In the genomic region with DNA sequence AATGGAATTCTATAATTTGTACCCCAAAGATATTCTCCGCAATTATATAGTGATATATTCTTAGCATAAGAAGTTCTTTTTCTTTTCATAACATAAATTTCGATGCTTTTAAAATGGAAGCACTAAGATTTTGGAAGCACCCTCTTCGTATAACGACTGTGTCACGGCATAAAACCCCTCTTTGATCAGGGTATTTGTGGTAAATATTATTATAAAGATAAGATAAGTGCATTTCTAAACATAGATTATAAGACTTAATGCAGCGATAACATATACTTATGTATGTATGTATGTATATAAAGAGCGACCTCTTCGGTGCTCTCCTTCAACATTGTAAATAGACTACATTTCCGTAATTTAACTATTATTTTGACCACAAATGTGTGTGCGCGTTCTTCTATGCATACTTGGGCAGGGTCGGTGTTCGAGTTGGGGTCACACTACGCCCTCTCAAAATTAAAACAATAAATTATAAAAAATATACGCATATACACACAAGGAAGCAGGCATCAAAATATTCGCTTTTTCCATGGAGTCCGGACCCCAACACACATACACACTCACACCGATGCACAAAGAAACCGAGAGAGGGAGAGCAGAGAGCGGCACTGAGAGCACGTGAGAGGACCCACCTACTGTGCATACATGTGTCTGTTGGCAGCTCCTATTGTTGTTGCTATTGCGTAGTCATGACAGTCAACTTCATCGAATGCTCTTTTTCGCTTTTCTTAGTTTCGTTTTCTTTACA, we compare ENCODE assay signal across 5 fruit fly cellular contexts.
A peak's percentile ranks its signal among the peaks of the same experiment; 100 is the strongest.
TF ChIP-seq lines count a peak whose summit lies in the region.

No protein-coding gene starts in this region.

- TF ChIP-seq CTCF in whole organism, embryonic (GFP tag; optimal IDR thresholded peaks at IDR 0.05; lab: Kevin White, UChicago): no peak

TF ChIP-seq in whole organism, adult, 20 proteins besides CTCF, POLR2A, EP300 and RAD21:
- peak; percentile 0 for TF ChIP-seq Crg-1 (GFP tag; optimal IDR thresholded peaks at IDR 0.05; lab: Kevin White, UChicago)
- no peak for TF ChIP-seq cic (GFP tag; optimal IDR thresholded peaks at IDR 0.05; lab: Kevin White, UChicago)
- peak; percentile 60 for TF ChIP-seq Mnt (GFP tag; optimal IDR thresholded peaks at IDR 0.05; lab: Kevin White, UChicago)

TF ChIP-seq in whole organism, embryonic, 481 proteins besides CTCF, POLR2A, EP300 and RAD21 (continues in another document):
- peak; percentile 18 for TF ChIP-seq CG17385 (GFP tag; optimal IDR thresholded peaks at IDR 0.05; lab: Kevin White, UChicago)
- peak; percentile 40 for TF ChIP-seq CG5180 (GFP tag; optimal IDR thresholded peaks at IDR 0.05; lab: Kevin White, UChicago)
- peak; percentile 61 for TF ChIP-seq sd (tag; optimal IDR thresholded peaks at IDR 0.05; lab: Kevin White, UChicago)
- no peak for TF ChIP-seq Drgx (GFP tag; IDR thresholded peaks at IDR 0.05; lab: Robert Waterston, UW)
- peak; percentile 50 for TF ChIP-seq oc (tag; optimal IDR thresholded peaks at IDR 0.05; lab: Kevin White, UChicago)
- no peak for TF ChIP-seq CG8765 (GFP tag; IDR thresholded peaks at IDR 0.05; lab: Robert Waterston, UW)
- TF ChIP-seq Meics (GFP tag; optimal IDR thresholded peaks at IDR 0.05; lab: Kevin White, UChicago): no peak
- TF ChIP-seq Lhr (GFP tag; optimal IDR thresholded peaks at IDR 0.05; lab: Kevin White, UChicago): no peak
- no peak for TF ChIP-seq CG5953 (GFP tag; IDR thresholded peaks at IDR 0.05; lab: Robert Waterston, UW)
- TF ChIP-seq CG9215 (GFP tag; IDR thresholded peaks at IDR 0.05; lab: Robert Waterston, UW): no peak
- TF ChIP-seq CG2202 (tag; optimal IDR thresholded peaks at IDR 0.05; lab: Kevin White, UChicago): peak; percentile 22
- TF ChIP-seq cad (GFP tag; optimal IDR thresholded peaks at IDR 0.05; lab: Kevin White, UChicago): peak; percentile 24
- TF ChIP-seq Eip74EF (GFP tag; optimal IDR thresholded peaks at IDR 0.05; lab: Kevin White, UChicago): peak; percentile 34 to 39
- TF ChIP-seq CG15696 (tag; optimal IDR thresholded peaks at IDR 0.05; lab: Kevin White, UChicago): peak; percentile 22
- TF ChIP-seq CG6683 (GFP tag; optimal IDR thresholded peaks at IDR 0.05; lab: Kevin White, UChicago): peak; percentile 19
- no peak for TF ChIP-seq Awh (GFP tag; IDR thresholded peaks at IDR 0.05; lab: Robert Waterston, UW)
- no peak for TF ChIP-seq MBD-R2 (GFP tag; IDR thresholded peaks at IDR 0.05; lab: Robert Waterston, UW)
- TF ChIP-seq bbx (GFP tag; IDR thresholded peaks at IDR 0.05; lab: Robert Waterston, UW; ENCODE audit: partially characterized antibody): no peak
- no peak for TF ChIP-seq C15 (GFP tag; IDR thresholded peaks at IDR 0.05; lab: Robert Waterston, UW)
- TF ChIP-seq run (tag; optimal IDR thresholded peaks at IDR 0.05; lab: Kevin White, UChicago): no peak

TF ChIP-seq in whole organism, prepupa, 60 proteins besides CTCF, POLR2A, EP300 and RAD21 (continues in another document):
- TF ChIP-seq Eip78C (GFP tag; lab: Kevin White, UChicago): peak; percentile 82
- TF ChIP-seq Sox14 (GFP tag; optimal IDR thresholded peaks at IDR 0.05; lab: Kevin White, UChicago): peak; percentile 45
- TF ChIP-seq CG6276 (GFP tag; optimal IDR thresholded peaks at IDR 0.05; lab: Kevin White, UChicago): peak; percentile 27
- TF ChIP-seq net (GFP tag; optimal IDR thresholded peaks at IDR 0.05; lab: Kevin White, UChicago): peak; percentile 26
- peak; percentile 42 for TF ChIP-seq CG16779 (tag; optimal IDR thresholded peaks at IDR 0.05; lab: Kevin White, UChicago)
- no peak for TF ChIP-seq CG10631 (GFP tag; optimal IDR thresholded peaks at IDR 0.05; lab: Kevin White, UChicago)
- peak; percentile 6 for TF ChIP-seq Eip93F (GFP tag; optimal IDR thresholded peaks at IDR 0.05; lab: Kevin White, UChicago)
- TF ChIP-seq ss (GFP tag; optimal IDR thresholded peaks at IDR 0.05; lab: Kevin White, UChicago): peak in 1 of 2 experiments; percentile 25
- TF ChIP-seq Sox102F (GFP tag; optimal IDR thresholded peaks at IDR 0.05; lab: Kevin White, UChicago): peak; percentile 46
- TF ChIP-seq CG7368 (GFP tag; optimal IDR thresholded peaks at IDR 0.05; lab: Kevin White, UChicago): no peak
- peak; percentile 70 for TF ChIP-seq vri (GFP tag; optimal IDR thresholded peaks at IDR 0.05; lab: Kevin White, UChicago)
- peak; percentile 36 for TF ChIP-seq CG9139 (GFP tag; optimal IDR thresholded peaks at IDR 0.05; lab: Kevin White, UChicago)
- TF ChIP-seq CG32006 (GFP tag; optimal IDR thresholded peaks at IDR 0.05; lab: Kevin White, UChicago): no peak
- no peak for TF ChIP-seq Gug (GFP tag; IDR thresholded peaks at IDR 0.05; lab: Robert Waterston, UW)
- TF ChIP-seq CG8632 (GFP tag; optimal IDR thresholded peaks at IDR 0.05; lab: Kevin White, UChicago): peak; percentile 10
- peak; percentile 5 for TF ChIP-seq Ets96B (tag; optimal IDR thresholded peaks at IDR 0.05; lab: Kevin White, UChicago)
- no peak for TF ChIP-seq fd59A (GFP tag; optimal IDR thresholded peaks at IDR 0.05; lab: Kevin White, UChicago)
- peak; percentile 79 for TF ChIP-seq dsx (GFP tag; optimal IDR thresholded peaks at IDR 0.05; lab: Kevin White, UChicago; ENCODE audit: poor library complexity, severe bottlenecking)
- peak; percentile 23 for TF ChIP-seq CG3919 (GFP tag; optimal IDR thresholded peaks at IDR 0.05; lab: Kevin White, UChicago)
- TF ChIP-seq Hr4 (GFP tag; optimal IDR thresholded peaks at IDR 0.05; lab: Kevin White, UChicago): no peak
- TF ChIP-seq svp (GFP tag; lab: Kevin White, UChicago): peak; percentile 78

TF ChIP-seq in whole organism, pupa, 21 proteins besides CTCF, POLR2A, EP300 and RAD21:
- no peak for TF ChIP-seq Snoo (tag; optimal IDR thresholded peaks at IDR 0.05; lab: Kevin White, UChicago)
- TF ChIP-seq rn (GFP tag; IDR thresholded peaks at IDR 0.05; lab: Robert Waterston, UW): no peak
- TF ChIP-seq gl (tag; optimal IDR thresholded peaks at IDR 0.05; lab: Kevin White, UChicago): peak; percentile 23
- no peak for TF ChIP-seq CG15710 (tag; optimal IDR thresholded peaks at IDR 0.05; lab: Kevin White, UChicago)
- no peak for TF ChIP-seq CG4496 (GFP tag; IDR thresholded peaks at IDR 0.05; lab: Robert Waterston, UW)
- peak; percentile 53 for TF ChIP-seq EcR (GFP tag; optimal IDR thresholded peaks at IDR 0.05; lab: Kevin White, UChicago)
- TF ChIP-seq Pif1A (GFP tag; optimal IDR thresholded peaks at IDR 0.05; lab: Kevin White, UChicago): peak; percentile 9
- peak; percentile 60 for TF ChIP-seq Pif1B (GFP tag; optimal IDR thresholded peaks at IDR 0.05; lab: Kevin White, UChicago)
- peak; percentile 29 for TF ChIP-seq CG13204 (GFP tag; optimal IDR thresholded peaks at IDR 0.05; lab: Kevin White, UChicago)
- TF ChIP-seq CG32121 (GFP tag; IDR thresholded peaks at IDR 0.05; lab: Robert Waterston, UW): no peak
- no peak for TF ChIP-seq CG12605 (GFP tag; IDR thresholded peaks at IDR 0.05; lab: Robert Waterston, UW)
- TF ChIP-seq Ets98B (GFP tag; IDR thresholded peaks at IDR 0.05; lab: Robert Waterston, UW): no peak
- TF ChIP-seq D1 (tag; optimal IDR thresholded peaks at IDR 0.05; lab: Kevin White, UChicago): no peak

TF ChIP-seq in whole organism, wandering third instar larva, 38 proteins besides CTCF, POLR2A, EP300 and RAD21 (continues in another document):
- peak; percentile 99 for TF ChIP-seq dl (GFP tag; optimal IDR thresholded peaks at IDR 0.05; lab: Kevin White, UChicago; ENCODE audit: insufficient read depth in 1 of 2, partially characterized antibody in 2 of 2)
- TF ChIP-seq Jra (GFP tag; optimal IDR thresholded peaks at IDR 0.05; lab: Kevin White, UChicago): peak; percentile 31
- TF ChIP-seq sage (GFP tag; optimal IDR thresholded peaks at IDR 0.05; lab: Kevin White, UChicago): peak; percentile 66
- peak; percentile 10 for TF ChIP-seq rgr (GFP tag; optimal IDR thresholded peaks at IDR 0.05; lab: Kevin White, UChicago)
- no peak for TF ChIP-seq woc (GFP tag; optimal IDR thresholded peaks at IDR 0.05; lab: Kevin White, UChicago)
- no peak for TF ChIP-seq pan (optimal IDR thresholded peaks at IDR 0.05; lab: Kevin White, UChicago)
- TF ChIP-seq usp (GFP tag; optimal IDR thresholded peaks at IDR 0.05; lab: Kevin White, UChicago): no peak
- TF ChIP-seq brk (GFP tag; optimal IDR thresholded peaks at IDR 0.05; lab: Kevin White, UChicago): peak; percentile 24
- TF ChIP-seq Abd-B (GFP tag; optimal IDR thresholded peaks at IDR 0.05; lab: Kevin White, UChicago): no peak
- no peak for TF ChIP-seq Dfd (GFP tag; optimal IDR thresholded peaks at IDR 0.05; lab: Kevin White, UChicago)
- TF ChIP-seq Rel (GFP tag; optimal IDR thresholded peaks at IDR 0.05; lab: Kevin White, UChicago): peak; percentile 64
- TF ChIP-seq Rel (tag; optimal IDR thresholded peaks at IDR 0.05; lab: Kevin White, UChicago): no peak
- TF ChIP-seq CrebA (GFP tag; optimal IDR thresholded peaks at IDR 0.05; lab: Kevin White, UChicago; ENCODE audit: borderline replicate concordance): no peak
- TF ChIP-seq Myc (optimal IDR thresholded peaks at IDR 0.05; lab: Kevin White, UChicago): no peak
- TF ChIP-seq h (GFP tag; optimal IDR thresholded peaks at IDR 0.05; lab: Kevin White, UChicago): peak; percentile 30
- peak; percentile 100 for TF ChIP-seq Dif (GFP tag; optimal IDR thresholded peaks at IDR 0.05; lab: Kevin White, UChicago; ENCODE audit: partially characterized antibody)
- TF ChIP-seq tai (GFP tag; optimal IDR thresholded peaks at IDR 0.05; lab: Kevin White, UChicago): no peak
- TF ChIP-seq Mio (GFP tag; optimal IDR thresholded peaks at IDR 0.05; lab: Kevin White, UChicago): no peak
- no peak for TF ChIP-seq CG9705 (GFP tag; optimal IDR thresholded peaks at IDR 0.05; lab: Kevin White, UChicago)
- no peak for TF ChIP-seq lola (GFP tag; optimal IDR thresholded peaks at IDR 0.05; lab: Kevin White, UChicago)
- TF ChIP-seq ey (GFP tag; optimal IDR thresholded peaks at IDR 0.05; lab: Kevin White, UChicago): no peak
- no peak for TF ChIP-seq HLH106 (tag; optimal IDR thresholded peaks at IDR 0.05; lab: Kevin White, UChicago)
- no peak for TF ChIP-seq sv (GFP tag; optimal IDR thresholded peaks at IDR 0.05; lab: Kevin White, UChicago)
- TF ChIP-seq Hr83 (GFP tag; optimal IDR thresholded peaks at IDR 0.05; lab: Kevin White, UChicago; ENCODE audit: poor library complexity, severe bottlenecking): peak; percentile 91
- TF ChIP-seq dmrt93B (GFP tag; optimal IDR thresholded peaks at IDR 0.05; lab: Kevin White, UChicago): no peak
- peak; percentile 98 for TF ChIP-seq Vsx2 (GFP tag; optimal IDR thresholded peaks at IDR 0.05; lab: Kevin White, UChicago; ENCODE audit: partially characterized antibody)
- TF ChIP-seq Sp1 (GFP tag; optimal IDR thresholded peaks at IDR 0.05; lab: Kevin White, UChicago): no peak
- no peak for TF ChIP-seq dsf (GFP tag; optimal IDR thresholded peaks at IDR 0.05; lab: Kevin White, UChicago; ENCODE audit: borderline replicate concordance)
- TF ChIP-seq CG32264 (GFP tag; optimal IDR thresholded peaks at IDR 0.05; lab: Kevin White, UChicago): peak; percentile 16
- TF ChIP-seq Hr78 (GFP tag; optimal IDR thresholded peaks at IDR 0.05; lab: Kevin White, UChicago): no peak
- no peak for TF ChIP-seq jim (GFP tag; optimal IDR thresholded peaks at IDR 0.05; lab: Kevin White, UChicago)
- peak; percentile 26 for TF ChIP-seq br (GFP tag; optimal IDR thresholded peaks at IDR 0.05; lab: Kevin White, UChicago)
